Fruit fly (Drosophila melanogaster) whole organism, embryonic: ENCODE results near the gene Polr1F.
A peak's percentile ranks its signal among the peaks of the same experiment; 100 is the strongest.

Experiments used
- Adf1 ChIP-seq: fragments of 200-800 bp; sonication (Bioruptor generic); IDR thresholded peaks from 2 replicates; pipeline ENCODE4 v1.3.6; 2022; ENCODE audit warnings: missing biosample characterization, missing genetic modification characterization
- Aef1 ChIP-seq: fragments of 200-800 bp; sonication (Bioruptor generic); IDR thresholded peaks from 3 replicates; pipeline ENCODE4 v1.3.6; 2022; ENCODE audit warnings: missing biosample characterization, missing genetic modification characterization
- CG10431 ChIP-seq: fragments of 200-800 bp; sonication (Bioruptor generic); optimal IDR thresholded peaks from 3 replicates; lab custom pipeline; 2018; ENCODE audit warnings: missing biosample characterization, mild to moderate bottlenecking, missing genetic modification characterization
- CG11696 ChIP-seq: fragments of 200-800 bp; sonication (Bioruptor generic); IDR thresholded peaks from 2 replicates; pipeline ENCODE4 v1.3.6; 2022; ENCODE audit warnings: missing biosample characterization, missing genetic modification characterization
- CG12236 ChIP-seq: fragments of 200-800 bp; sonication (Bioruptor generic); optimal IDR thresholded peaks from 2 replicates; lab custom pipeline; 2016; ENCODE audit warnings: missing biosample characterization, missing genetic modification characterization
- CG12659 ChIP-seq: fragments of 200-800 bp; sonication (Bioruptor generic); optimal IDR thresholded peaks from 3 replicates; lab custom pipeline; 2017; ENCODE audit warnings: mild to moderate bottlenecking, missing biosample characterization, missing genetic modification reagents, missing genetic modification characterization
- CG13624 ChIP-seq: fragments of 200-800 bp; sonication (Bioruptor generic); optimal IDR thresholded peaks from 2 replicates; lab custom pipeline; 2016; ENCODE audit warnings: missing biosample characterization, missing genetic modification characterization
- CG14710 ChIP-seq: fragments of 200-800 bp; sonication (Bioruptor generic); optimal IDR thresholded peaks from 3 replicates; lab custom pipeline; 2019; ENCODE audit warnings: missing biosample characterization, mild to moderate bottlenecking, missing genetic modification characterization, moderate library complexity
- CG15269 ChIP-seq: fragments of 200-800 bp; sonication (Bioruptor generic); optimal IDR thresholded peaks from 2 replicates; lab custom pipeline; 2018; ENCODE audit warnings: missing biosample characterization, mild to moderate bottlenecking, missing genetic modification characterization, moderate library complexity
- CG15696 ChIP-seq: fragments of 200-800 bp; sonication (Bioruptor generic); optimal IDR thresholded peaks from 2 replicates; lab custom pipeline; 2019; ENCODE audit warnings: missing biosample characterization, mild to moderate bottlenecking, missing genetic modification characterization, moderate library complexity
- CG16779 ChIP-seq: fragments of 200-800 bp; sonication (Bioruptor generic); IDR thresholded peaks from 2 replicates; pipeline ENCODE4 v1.3.6; 2022; ENCODE audit warnings: missing biosample characterization, missing genetic modification characterization
- CG17361 ChIP-seq: fragments of 200-800 bp; sonication (Bioruptor generic); IDR thresholded peaks from 3 replicates; pipeline ENCODE4 v1.3.6; 2022; ENCODE audit warnings: missing biosample characterization, missing genetic modification characterization
- CG18262 ChIP-seq: fragments of 200-800 bp; optimal IDR thresholded peaks from 3 replicates; lab custom pipeline; 2019; ENCODE audit warnings: missing biosample characterization, mild to moderate bottlenecking, missing genetic modification characterization, moderate library complexity
- CG18619 ChIP-seq: fragments of 200-800 bp; sonication (Bioruptor generic); optimal IDR thresholded peaks from 3 replicates; lab custom pipeline; 2017; ENCODE audit warnings: missing biosample characterization, mild to moderate bottlenecking, missing genetic modification characterization
- CG2120 ChIP-seq: fragments of 200-800 bp; sonication (Bioruptor generic); optimal IDR thresholded peaks from 3 replicates; lab custom pipeline; 2016; ENCODE audit warnings: missing biosample characterization, missing genetic modification characterization
- CG2202 ChIP-seq: fragments of 200-800 bp; sonication (Bioruptor generic); optimal IDR thresholded peaks from 2 replicates; lab custom pipeline; 2018; ENCODE audit warnings: missing biosample characterization, mild to moderate bottlenecking, missing genetic modification characterization
- CG34422 ChIP-seq: fragments of 200-800 bp; sonication (Bioruptor generic); IDR thresholded peaks from 3 replicates; pipeline ENCODE4 v1.3.6; 2022; ENCODE audit warnings: missing biosample characterization, missing genetic modification characterization
- CG4820 ChIP-seq: fragments of 200-800 bp; sonication (Bioruptor generic); optimal IDR thresholded peaks from 3 replicates; lab custom pipeline; 2016; ENCODE audit warnings: missing biosample characterization, missing genetic modification characterization
- CG7839 ChIP-seq: fragments of 200-800 bp; sonication (Bioruptor generic); optimal IDR thresholded peaks from 3 replicates; lab custom pipeline; 2018; ENCODE audit warnings: missing biosample characterization, mild to moderate bottlenecking, missing genetic modification characterization, moderate library complexity
- CG7963 ChIP-seq: fragments of 200-800 bp; sonication (Bioruptor generic); IDR thresholded peaks from 3 replicates; pipeline ENCODE4 v1.3.6; 2022; ENCODE audit warnings: missing biosample characterization, missing genetic modification characterization; ENCODE audit not compliant: partially characterized antibody
- CG8388 ChIP-seq: fragments of 200-800 bp; sonication (Bioruptor generic); optimal IDR thresholded peaks from 2 replicates; lab custom pipeline; 2019; ENCODE audit warnings: missing biosample characterization, mild to moderate bottlenecking, missing genetic modification characterization, moderate library complexity
- CoRest ChIP-seq: fragments of 200-800 bp; sonication (Bioruptor generic); optimal IDR thresholded peaks from 3 replicates; lab custom pipeline; 2018; ENCODE audit warnings: missing biosample characterization, mild to moderate bottlenecking, missing genetic modification characterization, moderate library complexity
- Drgx ChIP-seq: fragments of 200-800 bp; sonication (Bioruptor generic); IDR thresholded peaks from 2 replicates; pipeline ENCODE4 v1.3.6; 2022; ENCODE audit warnings: missing biosample characterization, missing genetic modification characterization
- E2f2 ChIP-seq: fragments of 200-800 bp; sonication (Bioruptor generic); IDR thresholded peaks from 2 replicates; pipeline ENCODE4 v1.3.6; 2022; ENCODE audit warnings: missing biosample characterization, missing genetic modification characterization
- Ets97D ChIP-seq: fragments of 200-800 bp; sonication (Bioruptor generic); optimal IDR thresholded peaks from 3 replicates; lab custom pipeline; 2016; ENCODE audit warnings: missing biosample characterization, missing genetic modification characterization
- GATAe ChIP-seq: fragments of 200-800 bp; sonication (Bioruptor generic); conservative IDR thresholded peaks from 2 replicates; pipeline ENCODE4 v1.3.6; 2022; ENCODE audit warnings: missing biosample characterization, missing genetic modification characterization
- Hey ChIP-seq: fragments of 200-800 bp; sonication (Bioruptor generic); optimal IDR thresholded peaks from 3 replicates; lab custom pipeline; 2018; ENCODE audit warnings: missing biosample characterization, mild to moderate bottlenecking, missing genetic modification characterization
- HmgZ ChIP-seq: fragments of 200-800 bp; sonication (Bioruptor generic); optimal IDR thresholded peaks from 2 replicates; lab custom pipeline; 2018; ENCODE audit warnings: missing biosample characterization, mild to moderate bottlenecking, missing genetic modification characterization
- Mrtf ChIP-seq: fragments of 200-800 bp; sonication (Bioruptor generic); IDR thresholded peaks from 3 replicates; pipeline ENCODE4 v1.3.6; 2022; ENCODE audit warnings: missing biosample characterization, missing genetic modification characterization
- Rfx ChIP-seq: fragments of 200-800 bp; sonication (Bioruptor generic); IDR thresholded peaks from 2 replicates; pipeline ENCODE4 v1.3.6; 2022; ENCODE audit warnings: missing biosample characterization, missing genetic modification characterization
- Sox100B ChIP-seq: fragments of 200-800 bp; sonication (Bioruptor generic); optimal IDR thresholded peaks from 3 replicates; lab custom pipeline; 2018; ENCODE audit warnings: missing biosample characterization, mild to moderate bottlenecking, missing genetic modification characterization
- Spps ChIP-seq: fragments of 200-800 bp; sonication (Bioruptor generic); optimal IDR thresholded peaks from 2 replicates; lab custom pipeline; 2018; ENCODE audit warnings: missing biosample characterization, mild to moderate bottlenecking, missing genetic modification characterization
- Tbp ChIP-seq: fragments of >200 bp; optimal IDR thresholded peaks from 2 replicates; lab custom pipeline; 2018; ENCODE audit warnings: missing biosample characterization, missing genetic modification characterization
- bsh ChIP-seq, 2 experiments: fragments of 200-800 bp; sonication (Bioruptor generic); optimal IDR thresholded peaks; 2 replicates each; lab custom pipeline; 2017 to 2018; ENCODE audit warnings: mild to moderate bottlenecking in 2 of 2, missing biosample characterization in 2 of 2, missing genetic modification characterization in 2 of 2, moderate library complexity in 1 of 2
- chinmo ChIP-seq: fragments of 200-800 bp; sonication (Bioruptor generic); IDR thresholded peaks from 4 replicates; pipeline ENCODE4 v1.3.6; 2022; ENCODE audit warnings: missing biosample characterization, missing genetic modification characterization; ENCODE audit not compliant: partially characterized antibody
- disco-r ChIP-seq: fragments of 200-800 bp; sonication (Bioruptor generic); optimal IDR thresholded peaks from 2 replicates; lab custom pipeline; 2016; ENCODE audit warnings: missing biosample characterization, missing genetic modification characterization
- esg ChIP-seq: fragments of 200-800 bp; sonication (Bioruptor generic); conservative IDR thresholded peaks from 2 replicates; pipeline ENCODE4 v1.3.6; 2022; ENCODE audit warnings: missing biosample characterization, missing genetic modification characterization
- gsb-n ChIP-seq: fragments of 200-800 bp; sonication (Bioruptor generic); optimal IDR thresholded peaks from 3 replicates; lab custom pipeline; 2018; ENCODE audit warnings: missing biosample characterization, mild to moderate bottlenecking, missing genetic modification characterization
- nerfin-1 ChIP-seq: fragments of 200-800 bp; sonication (Bioruptor generic); optimal IDR thresholded peaks from 3 replicates; lab custom pipeline; 2019; ENCODE audit warnings: missing biosample characterization, mild to moderate bottlenecking, missing genetic modification characterization, moderate library complexity
- nmo ChIP-seq: fragments of 200-800 bp; sonication (Bioruptor generic); optimal IDR thresholded peaks from 2 replicates; lab custom pipeline; 2018; ENCODE audit warnings: missing biosample characterization, mild to moderate bottlenecking, missing genetic modification characterization, moderate library complexity
- nom ChIP-seq: fragments of 200-800 bp; sonication (Bioruptor generic); optimal IDR thresholded peaks from 2 replicates; lab custom pipeline; 2017; ENCODE audit warnings: missing biosample characterization, missing genetic modification characterization, mild to moderate bottlenecking, moderate library complexity, missing genetic modification reagents
- seq ChIP-seq: fragments of 200-800 bp; sonication (Bioruptor generic); IDR thresholded peaks from 2 replicates; pipeline ENCODE4 v1.3.6; 2022; ENCODE audit warnings: missing biosample characterization, missing genetic modification characterization
- slou ChIP-seq: fragments of 200-800 bp; sonication (Bioruptor generic); optimal IDR thresholded peaks from 3 replicates; lab custom pipeline; 2016; ENCODE audit warnings: missing biosample characterization, missing genetic modification characterization
- sqz ChIP-seq: fragments of 200-800 bp; sonication (Bioruptor generic); optimal IDR thresholded peaks from 3 replicates; lab custom pipeline; 2018; ENCODE audit warnings: missing biosample characterization, mild to moderate bottlenecking, missing genetic modification characterization
- tap ChIP-seq: fragments of 200-800 bp; optimal IDR thresholded peaks from 3 replicates; lab custom pipeline; 2019; ENCODE audit warnings: missing biosample characterization, mild to moderate bottlenecking, missing genetic modification characterization, moderate library complexity
- tin ChIP-seq: fragments of 200-800 bp; sonication (Bioruptor generic); optimal IDR thresholded peaks from 3 replicates; lab custom pipeline; 2016; ENCODE audit warnings: missing biosample characterization, missing genetic modification characterization
- trem ChIP-seq: fragments of 200-800 bp; optimal IDR thresholded peaks from 3 replicates; lab custom pipeline; 2019; ENCODE audit warnings: missing biosample characterization, mild to moderate bottlenecking, missing genetic modification characterization, moderate library complexity
- twi ChIP-seq: fragments of 200-800 bp; optimal IDR thresholded peaks from 2 replicates; lab custom pipeline; 2019; ENCODE audit warnings: missing biosample characterization, mild to moderate bottlenecking, missing genetic modification characterization, moderate library complexity
- yki ChIP-seq: fragments of >200 bp; optimal IDR thresholded peaks from 3 replicates; lab custom pipeline; 2018
- zen ChIP-seq: fragments of 200-800 bp; sonication (Bioruptor generic); optimal IDR thresholded peaks from 3 replicates; lab custom pipeline; 2018; ENCODE audit warnings: missing biosample characterization, mild to moderate bottlenecking, missing genetic modification characterization, moderate library complexity

Polr1F gene

dm6 chr2L:6922091-6922753 is 14.6 kb upstream of the Polr1F start (continued):
- TF ChIP-seq chinmo (0 out of 4 replicates have a peak, but pooled peaks have one; percentile 18), CG4820 (GFP tag; lab: Kevin White, UChicago) (peak; percentile 72), twi (no peak), CG12659 (GFP tag; lab: Kevin White, UChicago) (peak; percentile 52), CG18619 (GFP tag; lab: Kevin White, UChicago) (peak; percentile 50), Mrtf (GFP tag; lab: Robert Waterston, UW) (no peak), HmgZ (peak; percentile 9), nerfin-1 (tag; lab: Kevin White, UChicago) (peak; percentile 74), slou (no peak), GATAe (GFP tag; lab: Robert Waterston, UW) (no peak), CG10431 (GFP tag; lab: Kevin White, UChicago) (peak; percentile 41), CG13624 (peak; percentile 62), zen (tag; lab: Kevin White, UChicago) (peak; percentile 70), tin (GFP tag; lab: Kevin White, UChicago) (peak; percentile 68), CG7839 (tag; lab: Kevin White, UChicago) (no peak), Sox100B (peak; percentile 41), Tbp (GFP tag; lab: Kevin White, UChicago) (no peak), CG34422 (GFP tag; lab: Robert Waterston, UW) (peak; percentile 74), CG14710 (peak; percentile 60), nmo (GFP tag; lab: Kevin White, UChicago) (peak; percentile 62), CG15269 (tag; lab: Kevin White, UChicago) (no peak), trem (tag; lab: Kevin White, UChicago) (peak; percentile 37), CG15696 (peak; percentile 38), bsh (GFP tag; optimal IDR thresholded peaks at IDR 0.05; lab: Kevin White, UChicago) (peak; percentile 65 to 85), CG12236 (peak; percentile 52), CoRest (tag; lab: Kevin White, UChicago) (no peak), CG8388 (GFP tag; lab: Kevin White, UChicago) (peak; percentile 74), Rfx (no peak; the same call in 1 of the 2 replicates), gsb-n (tag; lab: Kevin White, UChicago) (peak; percentile 63), CG18262 (tag; lab: Kevin White, UChicago) (peak; percentile 74), disco-r (GFP tag; lab: Kevin White, UChicago) (no peak), Adf1 (GFP tag; lab: Robert Waterston, UW) (peak; percentile 33; the same call in 1 of the 2 replicates)

dm6 chr2L:6921360-6922090 is 13.9 kb upstream of the Polr1F start:
- TF ChIP-seq seq (GFP tag; lab: Robert Waterston, UW) (no peak), Aef1 (no peak), E2f2 (GFP tag; lab: Robert Waterston, UW) (0 out of 2 replicates have a peak, but pooled peaks have one; percentile 12), sqz (peak; percentile 65), CG2120 (GFP tag; lab: Kevin White, UChicago) (peak; percentile 7), CG17361 (no peak), nom (peak; percentile 40), Ets97D (no peak), Hey (tag; lab: Kevin White, UChicago) (no peak), CG7963 (no peak), yki (lab: Kevin White, UChicago) (no peak), esg (no peak), CG2202 (tag; lab: Kevin White, UChicago) (no peak), Drgx (GFP tag; lab: Robert Waterston, UW) (no peak), Spps (no peak), tap (tag; lab: Kevin White, UChicago) (peak; percentile 14), CG11696 (no peak), CG12659 (GFP tag; lab: Kevin White, UChicago) (peak; percentile 13), CG16779 (GFP tag; lab: Robert Waterston, UW) (no peak)
